Worm (Caenorhabditis elegans) whole organism, young adult: ENCODE data around the gene cal-4.
A peak's percentile ranks its signal among the peaks of the same experiment; 100 is the strongest.

Source experiments
- C17E4.6 ChIP-seq: fragments of 200-800 bp; sonication (Bioruptor generic); IDR thresholded peaks from 2 replicates; pipeline ENCODE4 v1.3.6; 2022; ENCODE audit warnings: missing genetic modification reagents, missing genetic modification characterization, missing compliant biosample characterization
- F33H1.4 ChIP-seq: fragments of 200-800 bp; sonication (Bioruptor generic); IDR thresholded peaks from 2 replicates; pipeline ENCODE4 v1.3.6; 2022; ENCODE audit warnings: missing genetic modification reagents, missing genetic modification characterization, missing compliant biosample characterization
- F37B4.10 ChIP-seq: fragments of 200-800 bp; sonication (Bioruptor generic); IDR thresholded peaks from 2 replicates; pipeline ENCODE4 v1.3.6; 2022; ENCODE audit warnings: missing genetic modification characterization, missing compliant biosample characterization
- F57C9.4 ChIP-seq: sonication (generic microtip); optimal IDR thresholded peaks from 2 replicates; lab custom pipeline; 2017; ENCODE audit warnings: mild to moderate bottlenecking, missing genetic modification characterization, missing compliant biosample characterization
- K11D2.4 ChIP-seq: fragments of 200-800 bp; sonication (Bioruptor generic); IDR thresholded peaks from 2 replicates; pipeline ENCODE4 v1.3.6; 2022; ENCODE audit warnings: missing genetic modification reagents, missing genetic modification characterization, missing compliant biosample characterization
- T07F8.4 ChIP-seq: sonication (generic microtip); optimal IDR thresholded peaks from 2 replicates; lab custom pipeline; 2016; ENCODE audit warnings: mild to moderate bottlenecking, missing genetic modification characterization, moderate library complexity, missing compliant biosample characterization
- Y79H2A.3 ChIP-seq: fragments of 200-800 bp; sonication (Bioruptor generic); conservative IDR thresholded peaks from 2 replicates; pipeline ENCODE4 v1.3.6; 2022; ENCODE audit warnings: missing genetic modification reagents, missing genetic modification characterization, missing compliant biosample characterization
- ZK185.1 ChIP-seq: sonication (generic microtip); optimal IDR thresholded peaks from 2 replicates; lab custom pipeline; 2016; ENCODE audit warnings: mild to moderate bottlenecking, missing genetic modification characterization, missing compliant biosample characterization; ENCODE audit not compliant: poor library complexity, severe bottlenecking
- akir-1 ChIP-seq: fragments of 200-800 bp; sonication (Bioruptor generic); optimal IDR thresholded peaks from 2 replicates; lab custom pipeline; 2018; ENCODE audit warnings: mild to moderate bottlenecking, missing genetic modification characterization, moderate library complexity, missing compliant biosample characterization
- ama-1 ChIP-seq, 3 experiments: fragments of 150-350 bp in 1 of 3; sonication (generic microtip) in 2 of 3; optimal IDR thresholded peaks; 2 replicates each; lab custom pipeline; 2014 to 2018; ENCODE audit warnings: missing biosample characterization in 2 of 3, missing genetic modification characterization in 2 of 3, missing genetic modification reagents in 2 of 3
- cebp-1 ChIP-seq, 2 experiments: fragments of 200-800 bp in 1 of 2; sonication (Bioruptor generic) in 1 of 2; sonication (generic microtip) in 1 of 2; IDR thresholded peaks in 1 of 2; optimal IDR thresholded peaks in 1 of 2; 2 replicates each; pipeline versions ENCODE4 v1.3.6 to Lab custom; 2017 to 2022; ENCODE audit warnings: missing compliant biosample characterization in 2 of 2, missing genetic modification characterization in 2 of 2, mild to moderate bottlenecking in 1 of 2, missing genetic modification reagents in 1 of 2, moderate library complexity in 1 of 2
- cebp-2 ChIP-seq: fragments of 200-800 bp; sonication (Bioruptor generic); IDR thresholded peaks from 2 replicates; pipeline ENCODE4 v1.3.6; 2022; ENCODE audit warnings: missing genetic modification characterization, missing compliant biosample characterization
- dox-1 ChIP-seq: fragments of 200-800 bp; sonication (Bioruptor generic); IDR thresholded peaks from 2 replicates; pipeline ENCODE4 v1.3.6; 2022; ENCODE audit warnings: missing genetic modification reagents, missing genetic modification characterization, missing compliant biosample characterization
- egl-44 ChIP-seq: fragments of 200-800 bp; sonication (Bioruptor generic); IDR thresholded peaks from 2 replicates; pipeline ENCODE4 v1.3.6; 2022; ENCODE audit warnings: missing genetic modification reagents, missing genetic modification characterization, missing compliant biosample characterization
- hlh-26 ChIP-seq: fragments of 200-800 bp; sonication (Bioruptor generic); conservative IDR thresholded peaks from 2 replicates; pipeline ENCODE4 v1.3.6; 2022; ENCODE audit warnings: missing genetic modification reagents, missing genetic modification characterization, missing compliant biosample characterization
- hrde-1 ChIP-seq: sonication (generic microtip); optimal IDR thresholded peaks from 2 replicates; lab custom pipeline; 2016; ENCODE audit warnings: missing genetic modification characterization, mild to moderate bottlenecking, missing compliant biosample characterization, moderate library complexity, missing genotype, missing genetic modification reagents, borderline replicate concordance
- hsf-1 ChIP-seq: fragments of 200-800 bp; sonication (Bioruptor generic); IDR thresholded peaks from 2 replicates; pipeline ENCODE4 v1.3.6; 2022; ENCODE audit warnings: missing genetic modification reagents, missing genetic modification characterization, missing compliant biosample characterization
- madf-10 ChIP-seq: sonication (generic microtip); optimal IDR thresholded peaks from 2 replicates; lab custom pipeline; 2016; ENCODE audit warnings: mild to moderate bottlenecking, missing genetic modification characterization, missing compliant biosample characterization
- madf-3 ChIP-seq: fragments of 200-800 bp; sonication (Bioruptor generic); IDR thresholded peaks from 2 replicates; pipeline ENCODE4 v1.3.6; 2022; ENCODE audit warnings: missing genetic modification reagents, missing genetic modification characterization, missing compliant biosample characterization
- mxl-1 ChIP-seq: sonication (generic microtip); optimal IDR thresholded peaks from 2 replicates; lab custom pipeline; 2016; ENCODE audit warnings: missing genetic modification characterization, missing compliant biosample characterization
- nfya-2 ChIP-seq: fragments of 200-800 bp; sonication (Bioruptor generic); IDR thresholded peaks from 2 replicates; pipeline ENCODE4 v1.3.6; 2022; ENCODE audit warnings: missing genetic modification reagents, missing genetic modification characterization, missing compliant biosample characterization
- nfyb-1 ChIP-seq: fragments of 200-800 bp; sonication (Bioruptor generic); IDR thresholded peaks from 2 replicates; pipeline ENCODE4 v1.3.6; 2022; ENCODE audit warnings: missing genetic modification reagents, missing genetic modification characterization, missing compliant biosample characterization
- nhr-80 ChIP-seq: sonication (generic microtip); optimal IDR thresholded peaks from 2 replicates; lab custom pipeline; 2016; ENCODE audit warnings: missing genetic modification characterization, missing compliant biosample characterization
- pbrm-1 ChIP-seq: fragments of 200-800 bp; sonication (Bioruptor generic); IDR thresholded peaks from 2 replicates; pipeline ENCODE4 v1.3.6; 2022; ENCODE audit warnings: missing genetic modification reagents, missing genetic modification characterization, missing compliant biosample characterization
- rec-8 ChIP-seq, 2 experiments: sonication (generic microtip); optimal IDR thresholded peaks; 2 replicates each; lab custom pipeline; 2016; ENCODE audit warnings: mild to moderate bottlenecking in 2 of 2, missing genetic modification characterization in 2 of 2, missing genetic modification reagents in 2 of 2, missing genotype in 2 of 2, missing biosample characterization in 1 of 2, missing compliant biosample characterization in 1 of 2, moderate library complexity in 1 of 2
- snpc-4 ChIP-seq, 5 experiments: fragments of 150-350 bp in 1 of 5; sonication (generic microtip) in 4 of 5; optimal IDR thresholded peaks; 2 replicates each; lab custom pipeline; 2014 to 2018; ENCODE audit warnings: missing genetic modification characterization in 5 of 5, missing biosample characterization in 3 of 5, antibody characterized with exemption in 2 of 5, mild to moderate bottlenecking in 2 of 5, missing compliant biosample characterization in 2 of 5, missing genotype in 2 of 5, moderate library complexity in 2 of 5, missing genetic modification reagents in 1 of 5
- sptf-2 ChIP-seq: fragments of 200-800 bp; sonication (Bioruptor generic); optimal IDR thresholded peaks from 2 replicates; lab custom pipeline; 2018; ENCODE audit warnings: mild to moderate bottlenecking, missing genetic modification characterization, missing compliant biosample characterization
- unc-130 ChIP-seq: sonication (generic microtip); optimal IDR thresholded peaks from 2 replicates; lab custom pipeline; 2016; ENCODE audit warnings: missing genetic modification reagents, missing genetic modification characterization, missing compliant biosample characterization
- unc-62 ChIP-seq: fragments of 150-350 bp; optimal IDR thresholded peaks from 2 replicates; lab custom pipeline; 2014; ENCODE audit warnings: missing biosample characterization, missing genetic modification reagents, missing genetic modification characterization
- ztf-3 ChIP-seq: fragments of 200-800 bp; sonication (Bioruptor generic); optimal IDR thresholded peaks from 2 replicates; lab custom pipeline; 2018; ENCODE audit warnings: mild to moderate bottlenecking, missing genetic modification characterization, missing compliant biosample characterization

The cal-4 gene

ce11 chrIV:10513266-10513665, 7.9 kb upstream of the cal-4 start:
- no peak for TF ChIP-seq mxl-1
- TF ChIP-seq rec-8 (tag; optimal IDR thresholded peaks at IDR 0.05; lab: Kevin White, UChicago) = no peak
- TF ChIP-seq F37B4.10 (GFP tag; lab: Robert Waterston, UW) = no peak
- TF ChIP-seq madf-3 = no peak
- no peak for TF ChIP-seq Y79H2A.3 (GFP tag; lab: Robert Waterston, UW)
- TF ChIP-seq ZK185.1 = no peak
- TF ChIP-seq C17E4.6 (GFP tag; lab: Robert Waterston, UW) = no peak
- TF ChIP-seq nhr-80 (tag; lab: Kevin White, UChicago) = peak; percentile 57
- no peak for TF ChIP-seq hsf-1 (GFP tag; lab: Robert Waterston, UW)
- no peak for TF ChIP-seq snpc-4 (GFP tag; optimal IDR thresholded peaks at IDR 0.05; lab: Kevin White, UChicago)
- TF ChIP-seq snpc-4 (tag; optimal IDR thresholded peaks at IDR 0.05; lab: Kevin White, UChicago) = no peak
- TF ChIP-seq nfya-2 (GFP tag; lab: Robert Waterston, UW) = no peak
- TF ChIP-seq cebp-1 (GFP tag; IDR thresholded peaks at IDR 0.05; lab: Robert Waterston, UW) = no peak
- peak; percentile 57 for TF ChIP-seq cebp-1 (tag; optimal IDR thresholded peaks at IDR 0.05; lab: Kevin White, UChicago)
- TF ChIP-seq unc-62 (GFP tag; lab: Kevin White, UChicago) = peak; percentile 56
- TF ChIP-seq hlh-26 (GFP tag; lab: Robert Waterston, UW) = no peak

- TF ChIP-seq nfya-2 (GFP tag; lab: Robert Waterston, UW) (no peak), F33H1.4 (GFP tag; lab: Robert Waterston, UW) (no peak), ztf-3 (GFP tag; lab: Kevin White, UChicago) (no peak), akir-1 (GFP tag; lab: Kevin White, UChicago) (no peak), F57C9.4 (no peak), pbrm-1 (GFP tag; lab: Robert Waterston, UW) (no peak)
- TF ChIP-seq, all 124 proteins: peak for 0
Observed at ce11 chrIV:10515128-10515527, 6.1 kb upstream of the cal-4 start, which contains the start of gene C02F4.4. Gene C02F4.4 (minus strand): TSS chrIV:10515228.

- TF ChIP-seq nfyb-1 (GFP tag; lab: Robert Waterston, UW) (no peak), ama-1 (optimal IDR thresholded peaks at IDR 0.05; lab: Kevin White, UChicago) (no peak), ama-1 (GFP tag; optimal IDR thresholded peaks at IDR 0.05; lab: Kevin White, UChicago) (no peak), madf-10 (tag; lab: Kevin White, UChicago) (no peak), egl-44 (no peak), unc-130 (GFP tag; lab: Kevin White, UChicago) (no peak), dox-1 (no peak), T07F8.4 (tag; lab: Kevin White, UChicago) (no peak), hrde-1 (tag; lab: Kevin White, UChicago) (no peak), K11D2.4 (GFP tag; lab: Robert Waterston, UW) (no peak)
Observed at ce11 chrIV:10518652-10519051, 2.6 kb upstream of the cal-4 start.

- 0 out of 2 replicates have a peak, but pooled peaks have one; percentile 38 for TF ChIP-seq cebp-2 (GFP tag; lab: Robert Waterston, UW)
- TF ChIP-seq sptf-2 (GFP tag; lab: Kevin White, UChicago) = no peak
- TF ChIP-seq, all 124 proteins: peak for 1
Observed at ce11 chrIV:10524095-10524829, 3.1 kb downstream of the cal-4 start, which contains the start of gene C02F4.5. Gene C02F4.5 (minus strand): TSS chrIV:10524145.
